Fruit fly (Drosophila melanogaster) whole organism, wandering third instar larva: ENCODE measurements around the gene CG2694.

Source experiments
- Abd-B ChIP-seq: fragments of >200 bp; optimal IDR thresholded peaks from 2 replicates; lab custom pipeline; 2017; ENCODE audit warnings: missing biosample characterization, missing genetic modification characterization
- CG32264 ChIP-seq: fragments of 200-800 bp; sonication (Bioruptor generic); optimal IDR thresholded peaks from 2 replicates; lab custom pipeline; 2016; ENCODE audit warnings: missing biosample characterization, missing genetic modification characterization
- CG9705 ChIP-seq: fragments of 200-800 bp; sonication (Bioruptor generic); optimal IDR thresholded peaks from 2 replicates; lab custom pipeline; 2018; ENCODE audit warnings: missing biosample characterization, mild to moderate bottlenecking, missing genetic modification characterization
- CrebA ChIP-seq: fragments of 200-800 bp; sonication (Bioruptor generic); optimal IDR thresholded peaks from 2 replicates; lab custom pipeline; 2016; ENCODE audit warnings: missing biosample characterization, mild to moderate bottlenecking, missing genetic modification characterization, borderline replicate concordance
- Dfd ChIP-seq: fragments of >200 bp; optimal IDR thresholded peaks from 2 replicates; lab custom pipeline; 2017; ENCODE audit warnings: missing biosample characterization, missing genetic modification characterization
- Dif ChIP-seq: fragments of 200-275, 200-300 bp; sonication (Bioruptor generic); optimal IDR thresholded peaks from 2 replicates; lab custom pipeline; 2018; ENCODE audit warnings: missing biosample characterization, missing genetic modification characterization; ENCODE audit not compliant: partially characterized antibody
- GATAd ChIP-seq: sonication (Bioruptor generic); optimal IDR thresholded peaks from 2 replicates; lab custom pipeline; 2016; ENCODE audit warnings: missing biosample characterization, missing genetic modification characterization
- HLH106 ChIP-seq: fragments of 200-800 bp; optimal IDR thresholded peaks from 3 replicates; lab custom pipeline; 2019; ENCODE audit warnings: missing biosample characterization, mild to moderate bottlenecking, missing genetic modification characterization, moderate library complexity
- Hnf4 ChIP-seq: fragments of 200-800 bp; sonication (Bioruptor generic); optimal IDR thresholded peaks from 2 replicates; lab custom pipeline; 2016; ENCODE audit warnings: missing biosample characterization, mild to moderate bottlenecking, missing genetic modification characterization
- Hr78 ChIP-seq: fragments of >200 bp; optimal IDR thresholded peaks from 2 replicates; lab custom pipeline; 2017; ENCODE audit warnings: missing biosample characterization, missing genetic modification characterization
- Hr83 ChIP-seq: fragments of 200-300 bp; sonication (Bioruptor generic); optimal IDR thresholded peaks from 2 replicates; lab custom pipeline; 2016; ENCODE audit warnings: missing biosample characterization, mild to moderate bottlenecking, missing genetic modification characterization, moderate library complexity; ENCODE audit not compliant: poor library complexity, severe bottlenecking
- Jra ChIP-seq: sonication (Bioruptor generic); optimal IDR thresholded peaks from 2 replicates; lab custom pipeline; 2016; ENCODE audit warnings: missing biosample characterization, missing genetic modification characterization
- Mio ChIP-seq: sonication (Bioruptor generic); optimal IDR thresholded peaks from 2 replicates; lab custom pipeline; 2016; ENCODE audit warnings: missing biosample characterization, missing genetic modification characterization
- Myc ChIP-seq: fragments of >200 bp; optimal IDR thresholded peaks from 2 replicates; lab custom pipeline; 2017
- N ChIP-seq: fragments of >200 bp; optimal IDR thresholded peaks from 2 replicates; lab custom pipeline; 2018; ENCODE audit warnings: missing biosample characterization, missing external identifiers, missing genetic modification characterization
- OdsH ChIP-seq: fragments of 200-800 bp; sonication (Bioruptor generic); optimal IDR thresholded peaks from 2 replicates; lab custom pipeline; 2016; ENCODE audit warnings: missing biosample characterization, mild to moderate bottlenecking, missing genetic modification characterization
- Rel ChIP-seq, 2 experiments: fragments of 200-800 bp; sonication (Bioruptor generic) in 1 of 2; optimal IDR thresholded peaks; 2 replicates in 1 of 2; 3 replicates in 1 of 2; lab custom pipeline; 2016 to 2019; ENCODE audit warnings: mild to moderate bottlenecking in 2 of 2, missing biosample characterization in 2 of 2, missing genetic modification characterization in 2 of 2, moderate library complexity in 1 of 2
- Sp1 ChIP-seq: fragments of 200-800 bp; sonication (Bioruptor generic); optimal IDR thresholded peaks from 3 replicates; lab custom pipeline; 2019; ENCODE audit warnings: missing biosample characterization, mild to moderate bottlenecking, missing genetic modification characterization, moderate library complexity
- Vsx2 ChIP-seq: fragments of 200-300, 225-300 bp; sonication (Bioruptor generic); optimal IDR thresholded peaks from 2 replicates; lab custom pipeline; 2018; ENCODE audit warnings: missing biosample characterization, missing genetic modification characterization; ENCODE audit not compliant: partially characterized antibody
- br ChIP-seq: fragments of 200-800 bp; sonication (Bioruptor generic); optimal IDR thresholded peaks from 2 replicates; lab custom pipeline; 2016; ENCODE audit warnings: missing biosample characterization, missing genetic modification characterization
- brk ChIP-seq: fragments of 200-800 bp; sonication (Bioruptor generic); optimal IDR thresholded peaks from 2 replicates; lab custom pipeline; 2016; ENCODE audit warnings: missing biosample characterization, mild to moderate bottlenecking, missing genetic modification characterization
- dl ChIP-seq, 2 experiments: fragments of 175-275, 200-275 bp in 1 of 2; fragments of 200-275 bp in 1 of 2; sonication (Bioruptor generic); optimal IDR thresholded peaks; lab custom pipeline; 2018; ENCODE audit warnings: mild to moderate bottlenecking in 2 of 2, missing biosample characterization in 2 of 2, missing genetic modification characterization in 2 of 2, moderate library complexity in 2 of 2; ENCODE audit not compliant: partially characterized antibody in 2 of 2, insufficient read depth in 1 of 2
- dmrt93B ChIP-seq: fragments of 200-800 bp; sonication (Bioruptor generic); optimal IDR thresholded peaks from 2 replicates; lab custom pipeline; 2018; ENCODE audit warnings: missing biosample characterization, mild to moderate bottlenecking, missing genetic modification characterization
- dsf ChIP-seq: sonication (Bioruptor generic); optimal IDR thresholded peaks from 2 replicates; lab custom pipeline; 2016; ENCODE audit warnings: missing biosample characterization, missing genetic modification characterization, borderline replicate concordance
- ey ChIP-seq: fragments of 200-800 bp; sonication (Bioruptor generic); optimal IDR thresholded peaks from 2 replicates; lab custom pipeline; 2016; ENCODE audit warnings: missing biosample characterization, missing genetic modification characterization
- foxo ChIP-seq, 2 experiments: fragments of 200-800 bp; sonication (Bioruptor generic); optimal IDR thresholded peaks; 2 replicates in 1 of 2; 3 replicates in 1 of 2; lab custom pipeline; 2016 to 2017; ENCODE audit warnings: missing biosample characterization in 2 of 2, missing genetic modification characterization in 2 of 2
- fru ChIP-seq: fragments of 200-800 bp; sonication (Bioruptor generic); optimal IDR thresholded peaks from 3 replicates; lab custom pipeline; 2016; ENCODE audit warnings: missing biosample characterization, mild to moderate bottlenecking, missing genetic modification characterization
- h ChIP-seq: fragments of 200-800 bp; sonication (Bioruptor generic); optimal IDR thresholded peaks from 3 replicates; lab custom pipeline; 2016; ENCODE audit warnings: missing biosample characterization, mild to moderate bottlenecking, missing genetic modification characterization
- jim ChIP-seq: fragments of 175-275, 200-325 bp; sonication (Bioruptor generic); optimal IDR thresholded peaks from 2 replicates; lab custom pipeline; 2016; ENCODE audit warnings: missing biosample characterization, mild to moderate bottlenecking, missing genetic modification characterization
- lola ChIP-seq: fragments of >200 bp; optimal IDR thresholded peaks from 2 replicates; lab custom pipeline; 2017; ENCODE audit warnings: missing biosample characterization, missing genetic modification characterization
- pan ChIP-seq: fragments of >200 bp; optimal IDR thresholded peaks from 2 replicates; lab custom pipeline; 2017
- psq ChIP-seq: fragments of 200-800 bp; sonication (Bioruptor generic); optimal IDR thresholded peaks from 3 replicates; lab custom pipeline; 2017; ENCODE audit warnings: missing biosample characterization, mild to moderate bottlenecking, missing genetic modification characterization, moderate library complexity
- rgr ChIP-seq: fragments of 200-800 bp; sonication (Bioruptor generic); optimal IDR thresholded peaks from 3 replicates; lab custom pipeline; 2016; ENCODE audit warnings: missing biosample characterization, mild to moderate bottlenecking, missing genetic modification characterization
- sage ChIP-seq: fragments of 200-800 bp; sonication (Bioruptor generic); optimal IDR thresholded peaks from 2 replicates; lab custom pipeline; 2016; ENCODE audit warnings: missing biosample characterization, mild to moderate bottlenecking, missing genetic modification characterization
- sv ChIP-seq: fragments of 200-800 bp; sonication (Bioruptor generic); optimal IDR thresholded peaks from 3 replicates; lab custom pipeline; 2016; ENCODE audit warnings: missing biosample characterization, missing genetic modification characterization
- tai ChIP-seq: sonication (Bioruptor generic); optimal IDR thresholded peaks from 2 replicates; lab custom pipeline; 2016; ENCODE audit warnings: missing biosample characterization, missing genetic modification characterization
- usp ChIP-seq: fragments of >200 bp; optimal IDR thresholded peaks from 2 replicates; lab custom pipeline; 2017; ENCODE audit warnings: missing biosample characterization, missing genetic modification characterization
- woc ChIP-seq: sonication (Bioruptor generic); optimal IDR thresholded peaks from 2 replicates; lab custom pipeline; 2016; ENCODE audit warnings: missing biosample characterization, mild to moderate bottlenecking, missing genetic modification characterization

The CG2694 gene

DNA sequence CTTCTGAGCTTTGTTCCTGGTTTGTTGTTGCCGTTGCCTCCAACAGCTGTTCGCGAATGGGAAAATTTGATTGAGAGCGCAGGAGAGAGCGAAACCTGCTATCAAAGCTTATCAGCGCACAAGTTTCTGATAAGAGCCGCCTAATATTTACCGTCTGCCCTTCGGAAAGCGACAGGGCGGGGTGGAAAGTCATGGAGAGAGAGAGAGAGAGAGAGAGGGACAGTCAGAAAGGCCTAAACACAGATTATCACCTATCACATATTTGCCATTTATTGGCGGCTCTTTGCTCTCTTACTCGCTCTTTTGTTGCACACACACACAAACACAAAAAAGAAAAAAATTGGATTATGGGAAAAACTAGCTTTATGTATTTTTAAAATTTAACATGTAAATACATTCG lies 29.7 kb downstream of the CG2694 start:
- peak; percentile 31 for TF ChIP-seq Dif (GFP tag; lab: Kevin White, UChicago)
- TF ChIP-seq Sp1 (GFP tag; lab: Kevin White, UChicago) = no peak

- TF ChIP-seq lola (no peak), CrebA (GFP tag; lab: Kevin White, UChicago) (no peak), tai (GFP tag; lab: Kevin White, UChicago) (peak; percentile 71), Hr83 (peak; percentile 40), sage (GFP tag; lab: Kevin White, UChicago) (peak; percentile 78), jim (GFP tag; lab: Kevin White, UChicago) (no peak), Dif (GFP tag; lab: Kevin White, UChicago) (no peak), brk (peak; percentile 66), usp (GFP tag; lab: Kevin White, UChicago) (no peak), Abd-B (GFP tag; lab: Kevin White, UChicago) (no peak), psq (peak; percentile 81), ey (GFP tag; lab: Kevin White, UChicago) (peak; percentile 92), N (no peak), HLH106 (tag; lab: Kevin White, UChicago) (peak; percentile 84), pan (no peak), CG32264 (GFP tag; lab: Kevin White, UChicago) (peak; percentile 79), Mio (GFP tag; lab: Kevin White, UChicago) (peak; percentile 67), dl (GFP tag; optimal IDR thresholded peaks at IDR 0.05; lab: Kevin White, UChicago; ENCODE audit: insufficient read depth in 1 of 2, partially characterized antibody in 2 of 2) (no peak), br (GFP tag; lab: Kevin White, UChicago) (peak; percentile 87), woc (GFP tag; lab: Kevin White, UChicago) (peak; percentile 73), dsf (GFP tag; lab: Kevin White, UChicago) (peak; percentile 31), Hr78 (GFP tag; lab: Kevin White, UChicago) (no peak), Dfd (GFP tag; lab: Kevin White, UChicago) (no peak), sv (GFP tag; lab: Kevin White, UChicago) (peak; percentile 82), dmrt93B (GFP tag; lab: Kevin White, UChicago) (peak; percentile 67), h (peak; percentile 91), Vsx2 (GFP tag; lab: Kevin White, UChicago) (no peak), fru (peak; percentile 88), foxo (GFP tag; optimal IDR thresholded peaks at IDR 0.05; lab: Kevin White, UChicago) (peak; percentile 81 to 91), Jra (GFP tag; lab: Kevin White, UChicago) (peak; percentile 66), GATAd (GFP tag; lab: Kevin White, UChicago) (no peak), OdsH (GFP tag; lab: Kevin White, UChicago) (peak; percentile 88), Hnf4 (peak; percentile 89), Rel (GFP tag; optimal IDR thresholded peaks at IDR 0.05; lab: Kevin White, UChicago) (peak; percentile 69), Rel (tag; optimal IDR thresholded peaks at IDR 0.05; lab: Kevin White, UChicago) (peak; percentile 44), Sp1 (GFP tag; lab: Kevin White, UChicago) (peak; percentile 82), rgr (GFP tag; lab: Kevin White, UChicago) (peak; percentile 95), Myc (no peak), CG9705 (GFP tag; lab: Kevin White, UChicago) (no peak)
Measured at dm6 chrX:2744042-2744441, 30.2 kb downstream of the CG2694 start, which contains the start of gene Syx4. Syx4 (minus strand) TSS chrX:2744076.

DNA sequence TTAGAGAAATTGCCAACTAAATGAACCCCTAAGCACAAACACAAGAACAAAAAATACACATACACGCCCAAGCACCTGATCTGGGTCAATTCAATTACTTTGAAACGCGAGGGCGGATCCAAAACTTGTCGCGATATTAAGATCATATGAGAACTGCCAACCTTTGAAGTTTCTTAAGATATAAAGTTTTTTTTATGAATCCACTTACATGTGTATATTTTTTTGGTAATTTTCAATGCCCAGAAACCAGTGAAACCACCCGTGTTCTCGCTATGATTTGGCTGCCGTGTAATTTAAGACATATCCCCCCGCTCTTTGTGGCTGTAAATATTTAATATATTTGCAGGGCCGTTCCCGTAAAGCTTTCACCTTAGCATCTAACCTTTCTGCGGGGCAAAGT lies 35.8 kb downstream of the CG2694 start:
- no peak for TF ChIP-seq usp (GFP tag; lab: Kevin White, UChicago)
- no peak for TF ChIP-seq Jra (GFP tag; lab: Kevin White, UChicago)
- TF ChIP-seq Myc = no peak
- no peak for TF ChIP-seq OdsH (GFP tag; lab: Kevin White, UChicago)
- no peak for TF ChIP-seq HLH106 (tag; lab: Kevin White, UChicago)
- no peak for TF ChIP-seq CrebA (GFP tag; lab: Kevin White, UChicago)
- no peak for TF ChIP-seq sv (GFP tag; lab: Kevin White, UChicago)
- no peak for TF ChIP-seq h
- TF ChIP-seq br (GFP tag; lab: Kevin White, UChicago) = no peak
- no peak for TF ChIP-seq brk
- TF ChIP-seq Mio (GFP tag; lab: Kevin White, UChicago) = no peak
- TF ChIP-seq Hnf4 = no peak
- no peak for TF ChIP-seq Sp1 (GFP tag; lab: Kevin White, UChicago)
- TF ChIP-seq dmrt93B (GFP tag; lab: Kevin White, UChicago) = no peak
- no peak for TF ChIP-seq psq
- TF ChIP-seq sage (GFP tag; lab: Kevin White, UChicago) = no peak
- TF ChIP-seq rgr (GFP tag; lab: Kevin White, UChicago) = no peak
